Worm (Caenorhabditis elegans): ENCODE measurements around the gene srw-139.

DNA sequence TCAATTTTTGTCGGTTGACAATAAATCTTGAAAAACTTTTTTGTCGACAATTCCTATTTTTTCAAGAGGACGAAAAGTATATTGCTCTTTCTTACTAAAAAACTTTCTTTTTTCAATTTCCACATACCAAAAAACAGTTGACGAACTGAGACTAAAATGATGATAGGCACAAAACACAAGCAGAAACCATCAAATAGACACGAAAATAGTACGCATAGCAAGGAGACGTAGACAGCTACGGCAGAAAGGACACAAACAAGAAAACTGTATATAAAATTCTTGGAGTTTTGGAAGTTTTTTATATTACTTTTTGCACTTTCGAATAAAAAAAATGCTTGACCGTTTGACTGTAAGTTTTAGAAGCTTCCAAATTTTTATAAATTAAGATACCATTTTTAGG is 29.0 kb upstream of the srw-139 start, which contains the start of gene K12D9.1:
- no peak for TF ChIP-seq him-1 (tag; optimal IDR thresholded peaks at IDR 0.05)
- TF ChIP-seq dao-5 (tag; optimal IDR thresholded peaks at IDR 0.05) = no peak
